Worm (Caenorhabditis elegans) whole organism, midembryonic: ENCODE measurements around the gene chl-1.

Experiments used
- cog-1 ChIP-seq: sonication (generic microtip); optimal IDR thresholded peaks from 2 replicates; lab custom pipeline; 2016; ENCODE audit warnings: missing genetic modification characterization, missing compliant biosample characterization
- flt-1 ChIP-seq: fragments of 200-800 bp; sonication (Bioruptor generic); IDR thresholded peaks from 2 replicates; pipeline ENCODE4 v1.3.6; 2022; ENCODE audit warnings: missing genetic modification characterization, missing compliant biosample characterization
- med-1 ChIP-seq: sonication (generic microtip); optimal IDR thresholded peaks from 2 replicates; lab custom pipeline; 2017; ENCODE audit warnings: missing genetic modification characterization, mild to moderate bottlenecking, missing compliant biosample characterization, antibody characterized with exemption, missing genetic modification reagents; ENCODE audit not compliant: insufficient read depth

DNA sequence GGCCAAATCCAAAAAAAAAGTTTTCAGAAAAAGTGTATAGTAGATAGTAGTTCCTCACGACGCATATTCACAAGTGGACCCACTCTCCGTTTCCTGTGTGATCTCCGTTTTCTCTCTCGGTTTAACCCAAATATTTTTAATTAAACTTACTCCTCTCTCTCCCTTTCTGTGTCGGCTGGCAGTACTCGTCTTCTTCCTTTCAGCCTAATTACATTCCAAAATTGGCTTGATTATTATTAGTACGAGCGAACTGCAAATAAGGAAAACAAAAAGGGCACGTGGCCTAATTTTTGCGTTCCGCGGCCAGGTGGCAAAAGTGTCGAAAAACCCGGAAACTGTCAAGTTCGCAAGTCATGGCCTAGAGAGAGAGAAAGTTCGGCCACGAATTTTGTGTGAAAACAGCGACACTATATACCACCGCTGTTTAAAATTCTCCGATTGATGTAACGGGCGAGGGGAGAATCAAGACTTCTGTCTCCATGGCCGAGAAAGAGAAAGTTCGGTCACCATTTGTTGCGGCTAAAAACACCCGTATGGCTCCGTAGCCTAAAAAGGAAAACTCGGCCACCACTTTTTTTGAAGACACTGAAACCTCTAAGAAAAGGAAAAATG is 8.0 kb downstream of the chl-1 start:
- TF ChIP-seq cog-1: no peak
- TF ChIP-seq flt-1 (GFP tag; lab: Robert Waterston, UW): no peak
- no peak for TF ChIP-seq med-1 (GFP tag; lab: Kevin White, UChicago)
